Worm (Caenorhabditis elegans): ENCODE results near the gene C02F4.5.
A peak's percentile ranks its signal among the peaks of the same experiment; 100 is the strongest.

The C02F4.5 gene

ce11 chrIV:10502345-10502744 is 21.6 kb downstream of the C02F4.5 start (continued):
- TF ChIP-seq dve-1 (tag; optimal IDR thresholded peaks at IDR 0.05; ENCODE audit: insufficient read depth) (peak; percentile 95), zfp-3 (GFP tag; conservative IDR thresholded peaks at IDR 0.05) (0 out of 2 replicates have a peak, but pooled peaks have one; percentile 37), daf-16 (GFP tag; optimal IDR thresholded peaks at IDR 0.05) (peak in 1 of 2 experiments; percentile 36), daf-16 (tag; optimal IDR thresholded peaks at IDR 0.05) (peak; percentile 97), lsy-2 (tag; optimal IDR thresholded peaks at IDR 0.05) (peak in 1 of 2 experiments; percentile 63), lin-38 (GFP tag; IDR thresholded peaks at IDR 0.05) (peak; percentile 26; the same call in 1 of the 2 replicates), mep-1 (tag; optimal IDR thresholded peaks at IDR 0.05) (peak; percentile 47), lin-1 (GFP tag; IDR thresholded peaks at IDR 0.05) (0 out of 2 replicates have a peak, but pooled peaks have one; percentile 20), T20F7.1 (GFP tag; optimal IDR thresholded peaks at IDR 0.05) (peak; percentile 23)

- TF ChIP-seq aha-1 (tag), result peak; percentile 91
- no peak for TF ChIP-seq nhr-41 (GFP tag; IDR thresholded peaks at IDR 0.05)
Observed at ce11 chrIV:10501550-10502240, 22.2 kb downstream of the C02F4.5 start, which contains the start of gene tax-6. Gene tax-6 (minus strand): TSS chrIV:10501600.

ce11 chrIV:10500481-10500880 is 23.5 kb downstream of the C02F4.5 start:
- TF ChIP-seq skn-1 (tag; optimal IDR thresholded peaks at IDR 0.05), result no peak

- no peak for TF ChIP-seq daf-16 (GFP tag; optimal IDR thresholded peaks at IDR 0.05)
- no peak for TF ChIP-seq daf-16 (tag; optimal IDR thresholded peaks at IDR 0.05)
- TF ChIP-seq nhr-6 (tag; optimal IDR thresholded peaks at IDR 0.05), result no peak
- peak; percentile 48; the same call in 1 of the 2 replicates for TF ChIP-seq tra-1 (GFP tag; IDR thresholded peaks at IDR 0.05)
- TF ChIP-seq daf-12 (tag; optimal IDR thresholded peaks at IDR 0.05), result no peak
- peak; percentile 2 for TF ChIP-seq nhr-77 (tag; optimal IDR thresholded peaks at IDR 0.05)
- no peak for TF ChIP-seq R02D3.7 (tag; optimal IDR thresholded peaks at IDR 0.05)
- no peak for TF ChIP-seq F44E2.7 (GFP tag; IDR thresholded peaks at IDR 0.05)
- TF ChIP-seq ceh-20 (GFP tag; IDR thresholded peaks at IDR 0.05), result no peak
- no peak for TF ChIP-seq duxl-1 (tag; optimal IDR thresholded peaks at IDR 0.05; ENCODE audit: poor library complexity)
- no peak for TF ChIP-seq spr-3 (GFP tag; optimal IDR thresholded peaks at IDR 0.05)
- TF ChIP-seq php-3 (GFP tag; IDR thresholded peaks at IDR 0.05), result no peak
- TF ChIP-seq nhr-111 (GFP tag; optimal IDR thresholded peaks at IDR 0.05), result no peak
- no peak for TF ChIP-seq cey-2 (tag; optimal IDR thresholded peaks at IDR 0.05; ENCODE audit: borderline replicate concordance, insufficient read depth)
- TF ChIP-seq dmd-8 (GFP tag; IDR thresholded peaks at IDR 0.05), result no peak
- no peak for TF ChIP-seq fos-1 (tag; optimal IDR thresholded peaks at IDR 0.05)
- TF ChIP-seq aha-1 (tag), result no peak
- TF ChIP-seq hmg-1.1 (GFP tag; IDR thresholded peaks at IDR 0.05), result peak; percentile 71
- TF ChIP-seq ZK546.5 (tag; optimal IDR thresholded peaks at IDR 0.05), result no peak
- TF ChIP-seq egl-43 (GFP tag; IDR thresholded peaks at IDR 0.05), result 0 out of 2 replicates have a peak, but pooled peaks have one; percentile 60
- TF ChIP-seq gei-8 (GFP tag; optimal IDR thresholded peaks at IDR 0.05), result peak; percentile 61
- TF ChIP-seq nhr-42 (GFP tag; IDR thresholded peaks at IDR 0.05), result no peak
- no peak for TF ChIP-seq Y105C5A.15 (GFP tag; IDR thresholded peaks at IDR 0.05)
- TF ChIP-seq ama-1 (optimal IDR thresholded peaks at IDR 0.05), result no peak
- peak; percentile 27 for TF ChIP-seq hlh-11 (tag; optimal IDR thresholded peaks at IDR 0.05)
- no peak for TF ChIP-seq unc-39 (tag; optimal IDR thresholded peaks at IDR 0.05)
- no peak for TF ChIP-seq mdt-29 (GFP tag; IDR thresholded peaks at IDR 0.05)
- TF ChIP-seq nhr-237 (tag; optimal IDR thresholded peaks at IDR 0.05), result no peak
- TF ChIP-seq pqm-1 (tag; optimal IDR thresholded peaks at IDR 0.05), result no peak
- no peak for TF ChIP-seq zfp-2 (tag; optimal IDR thresholded peaks at IDR 0.05)
- TF ChIP-seq ceh-62 (tag; optimal IDR thresholded peaks at IDR 0.05), result no peak
- TF ChIP-seq nhr-28 (tag; optimal IDR thresholded peaks at IDR 0.05), result no peak
- no peak for TF ChIP-seq pha-4 (GFP tag; IDR thresholded peaks at IDR 0.05)
- TF ChIP-seq pha-4 (tag; optimal IDR thresholded peaks at IDR 0.05), result no peak
- peak; percentile 12 for TF ChIP-seq mxl-3 (GFP tag; optimal IDR thresholded peaks at IDR 0.05)
- TF ChIP-seq D1046.2 (GFP tag; IDR thresholded peaks at IDR 0.05), result no peak
- TF ChIP-seq zag-1 (tag; optimal IDR thresholded peaks at IDR 0.05), result no peak
Observed at ce11 chrIV:10499948-10500356, 24.0 kb downstream of the C02F4.5 start.
